Fruit fly (Drosophila melanogaster) whole organism, embryonic: ENCODE measurements around the gene eIF3d1.

Experiments used
- Atf6 ChIP-seq: fragments of 200-800 bp; sonication (Bioruptor generic); IDR thresholded peaks from 2 replicates; pipeline ENCODE4 v1.3.6; 2022; ENCODE audit warnings: missing biosample characterization, missing genetic modification characterization
- Awh ChIP-seq: fragments of 200-800 bp; sonication (Bioruptor generic); IDR thresholded peaks from 2 replicates; pipeline ENCODE4, ENCODE4 v1.3.6; 2022; ENCODE audit warnings: missing biosample characterization, missing genetic modification characterization
- CG12236 ChIP-seq: fragments of 200-800 bp; sonication (Bioruptor generic); optimal IDR thresholded peaks from 2 replicates; lab custom pipeline; 2016; ENCODE audit warnings: missing biosample characterization, missing genetic modification characterization
- CG14710 ChIP-seq: fragments of 200-800 bp; sonication (Bioruptor generic); optimal IDR thresholded peaks from 3 replicates; lab custom pipeline; 2019; ENCODE audit warnings: missing biosample characterization, mild to moderate bottlenecking, missing genetic modification characterization, moderate library complexity
- CG14965 ChIP-seq: fragments of 200-800 bp; sonication (Bioruptor generic); optimal IDR thresholded peaks from 2 replicates; lab custom pipeline; 2016; ENCODE audit warnings: missing biosample characterization, missing genetic modification characterization, borderline replicate concordance
- CG15011 ChIP-seq: fragments of 200-800 bp; sonication (Bioruptor generic); optimal IDR thresholded peaks from 3 replicates; lab custom pipeline; 2018; ENCODE audit warnings: missing biosample characterization, mild to moderate bottlenecking, missing genetic modification characterization
- CG1603 ChIP-seq: fragments of 200-800 bp; sonication (Bioruptor generic); optimal IDR thresholded peaks from 2 replicates; lab custom pipeline; 2019; ENCODE audit warnings: missing biosample characterization, mild to moderate bottlenecking, missing genetic modification characterization, moderate library complexity
- CG16815 ChIP-seq: fragments of 200-800 bp; sonication (Bioruptor generic); optimal IDR thresholded peaks from 3 replicates; lab custom pipeline; 2017; ENCODE audit warnings: missing biosample characterization, mild to moderate bottlenecking, missing genetic modification characterization
- CG17829 ChIP-seq: fragments of 200-800 bp; optimal IDR thresholded peaks from 2 replicates; lab custom pipeline; 2019; ENCODE audit warnings: missing biosample characterization, mild to moderate bottlenecking, missing genetic modification characterization, moderate library complexity
- CG17912 ChIP-seq: fragments of 200-800 bp; sonication (Bioruptor generic); optimal IDR thresholded peaks from 2 replicates; lab custom pipeline; 2018; ENCODE audit warnings: missing biosample characterization, mild to moderate bottlenecking, missing genetic modification characterization
- CG18011 ChIP-seq: fragments of 200-800 bp; sonication (Bioruptor generic); optimal IDR thresholded peaks from 2 replicates; lab custom pipeline; 2017; ENCODE audit warnings: missing biosample characterization, missing genetic modification characterization, mild to moderate bottlenecking, moderate library complexity, missing genotype
- CG2120 ChIP-seq: fragments of 200-800 bp; sonication (Bioruptor generic); optimal IDR thresholded peaks from 3 replicates; lab custom pipeline; 2016; ENCODE audit warnings: missing biosample characterization, missing genetic modification characterization
- CG31224 ChIP-seq: fragments of 200-800 bp; sonication (Bioruptor generic); IDR thresholded peaks from 2 replicates; pipeline ENCODE4 v1.3.6; 2022; ENCODE audit warnings: missing biosample characterization, missing genetic modification characterization
- CG34376 ChIP-seq: fragments of 200-800 bp; sonication (Bioruptor generic); optimal IDR thresholded peaks from 2 replicates; lab custom pipeline; 2018; ENCODE audit warnings: missing biosample characterization, mild to moderate bottlenecking, missing genetic modification characterization
- CG3726 ChIP-seq: fragments of 200-800 bp; sonication (Bioruptor generic); IDR thresholded peaks from 3 replicates; pipeline ENCODE4, ENCODE4 v1.3.6; 2022; ENCODE audit warnings: missing biosample characterization, missing genetic modification characterization
- CG3995 ChIP-seq: fragments of 200-800 bp; sonication (Bioruptor generic); optimal IDR thresholded peaks from 3 replicates; lab custom pipeline; 2016; ENCODE audit warnings: missing biosample characterization, missing genetic modification characterization
- CG4617 ChIP-seq: fragments of 200-800 bp; sonication (Bioruptor generic); optimal IDR thresholded peaks from 3 replicates; lab custom pipeline; 2016; ENCODE audit warnings: missing biosample characterization, missing genetic modification characterization, borderline replicate concordance
- CG5245 ChIP-seq: fragments of 200-800 bp; sonication (Bioruptor generic); optimal IDR thresholded peaks from 3 replicates; lab custom pipeline; 2016; ENCODE audit warnings: missing biosample characterization, missing genetic modification characterization
- CG6689 ChIP-seq: fragments of 200-800 bp; sonication (Bioruptor generic); IDR thresholded peaks from 2 replicates; pipeline ENCODE4 v1.3.6; 2022; ENCODE audit warnings: missing biosample characterization, missing genetic modification characterization
- CG6813 ChIP-seq: fragments of 200-800 bp; sonication (Bioruptor generic); optimal IDR thresholded peaks from 2 replicates; lab custom pipeline; 2017; ENCODE audit warnings: missing biosample characterization, missing genetic modification characterization, mild to moderate bottlenecking, moderate library complexity, missing genetic modification reagents
- CG7271 ChIP-seq: fragments of 200-800 bp; sonication (Bioruptor generic); optimal IDR thresholded peaks from 2 replicates; lab custom pipeline; 2018; ENCODE audit warnings: missing biosample characterization, mild to moderate bottlenecking, missing genetic modification characterization, moderate library complexity
- CG8765 ChIP-seq: fragments of 200-800 bp; sonication (Bioruptor generic); IDR thresholded peaks from 2 replicates; pipeline ENCODE4 v1.3.6; 2022; ENCODE audit warnings: missing biosample characterization, missing genetic modification characterization
- CG9609 ChIP-seq: fragments of 200-800 bp; sonication (Bioruptor generic); optimal IDR thresholded peaks from 3 replicates; lab custom pipeline; 2016; ENCODE audit warnings: missing biosample characterization, missing genetic modification characterization
- CHES-1-like ChIP-seq: fragments of 200-800 bp; sonication (Bioruptor generic); optimal IDR thresholded peaks from 2 replicates; lab custom pipeline; 2016; ENCODE audit warnings: missing biosample characterization, missing genetic modification characterization
- Chrac-16 ChIP-seq: fragments of 200-800 bp; sonication (Bioruptor generic); optimal IDR thresholded peaks from 3 replicates; lab custom pipeline; 2016; ENCODE audit warnings: missing biosample characterization, missing genetic modification characterization
- Ets97D ChIP-seq: fragments of 200-800 bp; sonication (Bioruptor generic); optimal IDR thresholded peaks from 3 replicates; lab custom pipeline; 2016; ENCODE audit warnings: missing biosample characterization, missing genetic modification characterization
- Gsc ChIP-seq: fragments of 200-800 bp; sonication (Bioruptor generic); IDR thresholded peaks from 2 replicates; pipeline ENCODE4 v1.3.6; 2022; ENCODE audit warnings: missing biosample characterization, missing genetic modification characterization
- Hmx ChIP-seq: fragments of 200-800 bp; sonication (Bioruptor generic); optimal IDR thresholded peaks from 2 replicates; lab custom pipeline; 2016; ENCODE audit warnings: missing biosample characterization, missing genetic modification characterization
- Hsf ChIP-seq: fragments of 200-800 bp; sonication (Bioruptor generic); optimal IDR thresholded peaks from 3 replicates; lab custom pipeline; 2016; ENCODE audit warnings: missing biosample characterization, missing genetic modification characterization
- Nf-YB ChIP-seq: fragments of 200-800 bp; sonication (Bioruptor generic); optimal IDR thresholded peaks from 3 replicates; lab custom pipeline; 2019; ENCODE audit warnings: missing biosample characterization, mild to moderate bottlenecking, missing genetic modification characterization, moderate library complexity
- PHDP ChIP-seq: fragments of 200-800 bp; sonication (Bioruptor generic); optimal IDR thresholded peaks from 3 replicates; lab custom pipeline; 2018; ENCODE audit warnings: missing biosample characterization, mild to moderate bottlenecking, missing genetic modification characterization, moderate library complexity
- btn ChIP-seq: fragments of 200-800 bp; sonication (Bioruptor generic); optimal IDR thresholded peaks from 2 replicates; lab custom pipeline; 2016; ENCODE audit warnings: missing biosample characterization, missing genetic modification characterization
- cad ChIP-seq: fragments of >200 bp; optimal IDR thresholded peaks from 2 replicates; lab custom pipeline; 2017; ENCODE audit warnings: missing biosample characterization, missing genetic modification characterization
- da ChIP-seq: fragments of 200-800 bp; sonication (Bioruptor generic); optimal IDR thresholded peaks from 2 replicates; lab custom pipeline; 2016; ENCODE audit warnings: missing biosample characterization, missing genetic modification characterization
- dmrt11E ChIP-seq: fragments of 200-800 bp; sonication (Bioruptor generic); optimal IDR thresholded peaks from 3 replicates; lab custom pipeline; 2018; ENCODE audit warnings: missing biosample characterization, mild to moderate bottlenecking, missing genetic modification characterization, moderate library complexity
- dmrt99B ChIP-seq: fragments of 200-800 bp; sonication (Bioruptor generic); optimal IDR thresholded peaks from 2 replicates; lab custom pipeline; 2018; ENCODE audit warnings: missing biosample characterization, mild to moderate bottlenecking, missing genetic modification characterization, moderate library complexity
- fd3F ChIP-seq: fragments of 200-800 bp; sonication (Bioruptor generic); optimal IDR thresholded peaks from 2 replicates; lab custom pipeline; 2018; ENCODE audit warnings: missing biosample characterization, mild to moderate bottlenecking, missing genetic modification characterization, moderate library complexity
- gro ChIP-seq: fragments of 200-800 bp; sonication (Bioruptor generic); optimal IDR thresholded peaks from 2 replicates; lab custom pipeline; 2016; ENCODE audit warnings: missing biosample characterization, missing genetic modification characterization
- jumu ChIP-seq: fragments of 200-800 bp; sonication (Bioruptor generic); optimal IDR thresholded peaks from 3 replicates; lab custom pipeline; 2016; ENCODE audit warnings: missing biosample characterization, missing genetic modification characterization
- kay ChIP-seq: fragments of 200-800 bp; sonication (Bioruptor generic); optimal IDR thresholded peaks from 2 replicates; lab custom pipeline; 2016; ENCODE audit warnings: missing biosample characterization, missing genetic modification characterization
- nom ChIP-seq: fragments of 200-800 bp; sonication (Bioruptor generic); optimal IDR thresholded peaks from 2 replicates; lab custom pipeline; 2017; ENCODE audit warnings: missing biosample characterization, missing genetic modification characterization, mild to moderate bottlenecking, moderate library complexity, missing genetic modification reagents
- onecut ChIP-seq: fragments of 200-800 bp; sonication (Bioruptor generic); IDR thresholded peaks from 2 replicates; pipeline ENCODE4 v1.3.6; 2022; ENCODE audit warnings: missing biosample characterization, missing genetic modification characterization
- sc ChIP-seq, 3 experiments: fragments of >200 bp in 2 of 3; fragments of 200-800 bp in 1 of 3; sonication (Bioruptor generic) in 1 of 3; optimal IDR thresholded peaks; 2 replicates in 2 of 3; 3 replicates in 1 of 3; lab custom pipeline; 2017; ENCODE audit warnings: mild to moderate bottlenecking in 1 of 3, missing biosample characterization in 1 of 3, missing genetic modification characterization in 1 of 3, missing genetic modification reagents in 1 of 3
- sens ChIP-seq: fragments of 200-800 bp; sonication (Bioruptor generic); peaks from one replicate; lab custom pipeline; 2016; ENCODE audit warnings: missing biosample characterization, missing genetic modification characterization
- slbo ChIP-seq: fragments of 200-800 bp; sonication (Bioruptor generic); IDR thresholded peaks from 2 replicates; pipeline ENCODE4 v1.3.6; 2022; ENCODE audit warnings: missing biosample characterization, missing genetic modification characterization
- slp2 ChIP-seq: fragments of 200-800 bp; sonication (Bioruptor generic); optimal IDR thresholded peaks from 2 replicates; lab custom pipeline; 2016; ENCODE audit warnings: missing biosample characterization, missing genetic modification characterization
- stwl ChIP-seq: fragments of 200-800 bp; sonication (Bioruptor generic); optimal IDR thresholded peaks from 3 replicates; lab custom pipeline; 2018; ENCODE audit warnings: missing biosample characterization, mild to moderate bottlenecking, missing genetic modification characterization, moderate library complexity
- tio ChIP-seq: fragments of 200-800 bp; sonication (Bioruptor generic); optimal IDR thresholded peaks from 2 replicates; lab custom pipeline; 2017; ENCODE audit warnings: missing biosample characterization, missing genetic modification characterization, inconsistent platforms
- tx ChIP-seq: fragments of 200-800 bp; sonication (Bioruptor generic); optimal IDR thresholded peaks from 2 replicates; lab custom pipeline; 2016; ENCODE audit warnings: missing biosample characterization, missing genetic modification characterization
- unpg ChIP-seq: fragments of 200-800 bp; sonication (Bioruptor generic); optimal IDR thresholded peaks from 3 replicates; lab custom pipeline; 2018; ENCODE audit warnings: missing biosample characterization, mild to moderate bottlenecking, missing genetic modification characterization, moderate library complexity

The eIF3d1 gene

DNA sequence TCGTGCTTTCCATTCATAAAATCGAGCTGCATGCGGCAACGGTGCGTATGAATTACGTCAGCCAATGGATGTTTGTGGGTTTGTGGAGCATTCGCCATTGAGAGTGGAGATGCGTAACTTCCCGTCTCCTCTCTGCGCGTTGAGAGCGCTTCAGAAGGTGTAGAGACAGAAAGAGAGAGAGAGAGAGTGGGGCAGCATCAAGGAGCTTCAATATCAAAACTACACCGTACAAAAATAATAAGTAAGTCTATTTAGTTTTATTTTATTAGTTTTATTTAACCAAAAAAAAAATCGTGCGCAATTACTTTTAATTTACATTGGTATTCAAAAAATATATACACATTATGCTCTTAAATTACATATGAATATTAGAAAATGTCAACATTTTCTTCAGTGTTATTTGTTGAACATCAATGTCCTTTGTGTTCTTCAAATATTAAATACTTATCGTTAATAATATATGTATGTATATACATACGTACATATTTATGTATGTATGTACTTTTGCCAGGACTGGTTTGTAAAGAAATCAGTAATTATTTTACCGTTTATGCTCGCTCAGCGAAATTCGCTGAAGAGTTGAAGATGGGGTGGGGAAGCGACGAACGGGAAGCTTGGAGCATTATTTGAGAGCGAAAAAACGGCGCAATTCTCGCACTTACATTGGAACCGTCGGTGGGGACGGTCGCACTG lies 43.0 kb downstream of the eIF3d1 start, which contains the start of gene CG10365 (continued):
- TF ChIP-seq CG14965 (GFP tag; lab: Kevin White, UChicago) (no peak), CG3995 (GFP tag; lab: Kevin White, UChicago) (no peak), CG14710 (peak; percentile 67), Chrac-16 (GFP tag; lab: Kevin White, UChicago) (peak; percentile 74), Ets97D (GFP tag; lab: Kevin White, UChicago) (no peak), CG15011 (GFP tag; lab: Kevin White, UChicago) (peak; percentile 87), CG6813 (GFP tag; lab: Kevin White, UChicago) (peak; percentile 82), CG8765 (GFP tag; lab: Robert Waterston, UW) (no peak), Hmx (no peak), kay (peak; percentile 40), dmrt11E (tag; lab: Kevin White, UChicago) (peak; percentile 26), stwl (no peak), tx (GFP tag; lab: Kevin White, UChicago) (no peak), Atf6 (peak; percentile 94), CG6689 (GFP tag; lab: Robert Waterston, UW) (peak; percentile 86), CG17912 (GFP tag; lab: Kevin White, UChicago) (no peak), CG16815 (GFP tag; lab: Kevin White, UChicago) (peak; percentile 45), CG3726 (GFP tag; lab: Robert Waterston, UW) (peak; percentile 66; the same call in 1 of the 3 replicates), cad (GFP tag; lab: Kevin White, UChicago) (no peak), sens (GFP tag; lab: Kevin White, UChicago) (peak; percentile 57), nom (peak; percentile 68), CG9609 (no peak), CG1603 (peak; percentile 46), PHDP (peak; percentile 96), fd3F (GFP tag; lab: Kevin White, UChicago) (peak; percentile 90), onecut (GFP tag; lab: Robert Waterston, UW) (peak; percentile 74), Gsc (GFP tag; lab: Robert Waterston, UW) (no peak), Awh (GFP tag; lab: Robert Waterston, UW) (peak; percentile 61; the same call in 1 of the 2 replicates), Nf-YB (GFP tag; lab: Kevin White, UChicago) (peak; percentile 77), btn (no peak), slp2 (GFP tag; lab: Kevin White, UChicago) (no peak), jumu (GFP tag; lab: Kevin White, UChicago) (no peak), gro (GFP tag; lab: Kevin White, UChicago) (no peak), CG7271 (tag; lab: Kevin White, UChicago) (no peak), Hsf (peak; percentile 38), CG4617 (GFP tag; lab: Kevin White, UChicago) (peak; percentile 3), dmrt99B (tag; lab: Kevin White, UChicago) (peak; percentile 95), sc (optimal IDR thresholded peaks at IDR 0.05; lab: Kevin White, UChicago) (no peak), sc (GFP tag; optimal IDR thresholded peaks at IDR 0.05; lab: Kevin White, UChicago) (peak; percentile 24), CG31224 (GFP tag; lab: Robert Waterston, UW) (no peak), CG34376 (peak; percentile 22), unpg (GFP tag; lab: Kevin White, UChicago) (peak; percentile 93), CG12236 (GFP tag; lab: Kevin White, UChicago) (no peak), slbo (GFP tag; lab: Robert Waterston, UW) (peak; percentile 94), CG2120 (peak; percentile 81), CHES-1-like (GFP tag; lab: Kevin White, UChicago) (no peak), CG17829 (peak; percentile 58), CG5245 (GFP tag; lab: Kevin White, UChicago) (peak; percentile 65), CG18011 (GFP tag; lab: Kevin White, UChicago) (peak; percentile 34), tio (GFP tag; lab: Kevin White, UChicago) (peak; percentile 59), da (GFP tag; lab: Kevin White, UChicago) (no peak)
